Fruit fly (Drosophila melanogaster): Measurements from ENCODE around the gene nau.

nau gene

DNA sequence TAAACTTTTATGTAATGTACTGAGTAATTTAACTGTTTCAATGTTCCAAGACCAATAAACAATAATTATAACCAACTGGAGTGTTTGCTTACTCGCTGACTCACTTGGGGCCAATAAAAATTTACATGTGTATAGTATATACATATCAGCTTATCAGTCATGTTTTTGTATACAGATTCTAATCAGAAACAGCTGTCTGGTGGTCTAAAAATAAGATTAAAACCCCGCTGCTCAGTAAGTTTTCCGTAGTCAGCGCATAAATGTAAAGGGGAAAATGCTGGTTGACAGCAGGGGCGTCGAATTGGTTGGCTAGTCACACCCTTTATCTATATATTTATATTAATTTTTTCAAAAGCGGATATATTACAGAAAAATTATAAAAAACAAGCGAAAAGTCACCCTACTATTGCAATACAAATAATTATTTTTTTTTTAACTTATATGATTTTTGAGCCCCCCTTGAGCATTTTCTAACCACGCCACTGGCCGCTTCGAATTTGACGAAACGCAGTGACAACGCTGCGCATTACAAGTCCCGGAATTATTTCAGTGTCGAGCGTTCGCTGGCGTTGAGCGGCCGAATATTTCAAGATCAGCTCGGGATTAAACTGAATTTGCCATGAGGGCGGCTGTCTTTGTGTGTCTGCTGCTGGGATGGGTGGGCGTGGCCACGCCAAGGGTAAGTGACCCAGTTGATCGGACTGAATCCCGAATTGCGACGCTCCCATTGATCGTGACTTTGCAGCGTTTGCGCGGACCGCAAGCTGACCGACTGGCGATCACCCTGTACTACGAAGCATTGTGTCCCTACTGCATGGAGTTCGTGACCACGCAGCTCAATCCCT, 39.6 kb downstream of the nau start, which contains the start of gene GILT2 (continued):
- TF ChIP-seq gce (GFP tag; IDR thresholded peaks at IDR 0.05) (peak; percentile 85), CG4424 (GFP tag; optimal IDR thresholded peaks at IDR 0.05) (peak; percentile 92), bsh (GFP tag; optimal IDR thresholded peaks at IDR 0.05) (peak in 1 of 2 experiments; percentile 94), kni (GFP tag; optimal IDR thresholded peaks at IDR 0.05) (peak; percentile 53), CG11504 (tag; optimal IDR thresholded peaks at IDR 0.05) (peak; percentile 94), sens-2 (GFP tag; IDR thresholded peaks at IDR 0.05) (peak; percentile 76), CG15514 (GFP tag; optimal IDR thresholded peaks at IDR 0.05) (peak; percentile 85), Eip74EF (GFP tag; optimal IDR thresholded peaks at IDR 0.05) (peak in 1 of 2 experiments; percentile 95), CG14050 (GFP tag; IDR thresholded peaks at IDR 0.05) (peak; percentile 83), Fer3 (tag; optimal IDR thresholded peaks at IDR 0.05) (peak; percentile 93), Mes4 (GFP tag; optimal IDR thresholded peaks at IDR 0.05) (peak; percentile 7), Xrp1 (GFP tag; IDR thresholded peaks at IDR 0.05) (peak; percentile 97), fu2 (GFP tag; optimal IDR thresholded peaks at IDR 0.05) (peak; percentile 2), CG30403 (GFP tag; optimal IDR thresholded peaks at IDR 0.05) (peak; percentile 88), Sry-β (GFP tag; optimal IDR thresholded peaks at IDR 0.05) (peak; percentile 9), Oaz (GFP tag; IDR thresholded peaks at IDR 0.05) (peak; percentile 82), Optix (GFP tag; IDR thresholded peaks at IDR 0.05) (peak; percentile 90), her (GFP tag; optimal IDR thresholded peaks at IDR 0.05) (no peak), ftz-f1 (GFP tag; optimal IDR thresholded peaks at IDR 0.05) (peak; percentile 43), vnd (GFP tag; IDR thresholded peaks at IDR 0.05; ENCODE audit: partially characterized antibody) (no peak), CG31365 (tag; optimal IDR thresholded peaks at IDR 0.05) (peak; percentile 33), CG10543 (GFP tag; optimal IDR thresholded peaks at IDR 0.05) (peak; percentile 89), CG9609 (GFP tag; optimal IDR thresholded peaks at IDR 0.05) (peak; percentile 21), CG33557 (GFP tag; optimal IDR thresholded peaks at IDR 0.05) (peak; percentile 88), dysf (GFP tag; IDR thresholded peaks at IDR 0.05) (peak; percentile 95), trh (GFP tag; optimal IDR thresholded peaks at IDR 0.05) (peak; percentile 84), sr (GFP tag; IDR thresholded peaks at IDR 0.05) (peak; percentile 50; the same call in 2 of the 3 replicates), Sox100B (GFP tag; optimal IDR thresholded peaks at IDR 0.05) (peak; percentile 91), Ets65A (GFP tag) (peak; percentile 1), btn (GFP tag; optimal IDR thresholded peaks at IDR 0.05) (no peak), Rfx (GFP tag; IDR thresholded peaks at IDR 0.05) (peak; percentile 94), CG10274 (GFP tag; optimal IDR thresholded peaks at IDR 0.05) (peak; percentile 67), mam (GFP tag; optimal IDR thresholded peaks at IDR 0.05) (peak; percentile 75), CG12659 (GFP tag; optimal IDR thresholded peaks at IDR 0.05) (peak; percentile 94), fd102C (GFP tag; optimal IDR thresholded peaks at IDR 0.05) (no peak), BEAF-32 (GFP tag; optimal IDR thresholded peaks at IDR 0.05) (peak; percentile 1), repo (GFP tag; optimal IDR thresholded peaks at IDR 0.05) (no peak), al (GFP tag; IDR thresholded peaks at IDR 0.05) (peak; percentile 74), Vsx1 (GFP tag; optimal IDR thresholded peaks at IDR 0.05) (peak; percentile 83), pho (GFP tag; optimal IDR thresholded peaks at IDR 0.05) (peak; percentile 60), bcd (GFP tag; optimal IDR thresholded peaks at IDR 0.05) (peak; percentile 92), CG12071 (GFP tag; optimal IDR thresholded peaks at IDR 0.05) (peak; percentile 63), GATAe (GFP tag; conservative IDR thresholded peaks at IDR 0.05) (peak; percentile 59), CG3726 (GFP tag; IDR thresholded peaks at IDR 0.05) (peak; percentile 76; the same call in 2 of the 3 replicates), CG15479 (GFP tag; optimal IDR thresholded peaks at IDR 0.05) (no peak), CG4360 (GFP tag; IDR thresholded peaks at IDR 0.05) (peak; percentile 60), CG8388 (GFP tag; optimal IDR thresholded peaks at IDR 0.05) (peak; percentile 89), vfl (GFP tag; optimal IDR thresholded peaks at IDR 0.05) (peak; percentile 48)
